Fruit fly (Drosophila melanogaster) whole organism, embryonic: ENCODE data around the gene CG13690.

ENCODE experiments used
- CG10543 ChIP-seq: fragments of 200-800 bp; sonication (Bioruptor generic); optimal IDR thresholded peaks from 3 replicates; lab custom pipeline; 2017; ENCODE audit warnings: missing biosample characterization, mild to moderate bottlenecking, missing genetic modification characterization, moderate library complexity
- CG12769 ChIP-seq: fragments of 200-800 bp; sonication (Bioruptor generic); optimal IDR thresholded peaks from 2 replicates; lab custom pipeline; 2019; ENCODE audit warnings: missing biosample characterization, mild to moderate bottlenecking, missing genetic modification characterization, moderate library complexity
- CG13424 ChIP-seq: fragments of 200-800 bp; sonication (Bioruptor generic); optimal IDR thresholded peaks from 2 replicates; lab custom pipeline; 2019; ENCODE audit warnings: missing biosample characterization, mild to moderate bottlenecking, missing genetic modification characterization, moderate library complexity
- CG15011 ChIP-seq: fragments of 200-800 bp; sonication (Bioruptor generic); optimal IDR thresholded peaks from 3 replicates; lab custom pipeline; 2018; ENCODE audit warnings: missing biosample characterization, mild to moderate bottlenecking, missing genetic modification characterization
- CG17359 ChIP-seq: fragments of 200-800 bp; sonication (Bioruptor generic); optimal IDR thresholded peaks from 3 replicates; lab custom pipeline; 2018; ENCODE audit warnings: missing biosample characterization, mild to moderate bottlenecking, missing genetic modification characterization, moderate library complexity
- CG17385 ChIP-seq: fragments of 200-800 bp; sonication (Bioruptor generic); optimal IDR thresholded peaks from 3 replicates; lab custom pipeline; 2018; ENCODE audit warnings: missing biosample characterization, mild to moderate bottlenecking, missing genetic modification characterization
- CG2202 ChIP-seq: fragments of 200-800 bp; sonication (Bioruptor generic); optimal IDR thresholded peaks from 2 replicates; lab custom pipeline; 2018; ENCODE audit warnings: missing biosample characterization, mild to moderate bottlenecking, missing genetic modification characterization
- CG30431 ChIP-seq: fragments of 200-800 bp; sonication (Bioruptor generic); optimal IDR thresholded peaks from 2 replicates; lab custom pipeline; 2017; ENCODE audit warnings: missing biosample characterization, missing genetic modification characterization
- CG31388 ChIP-seq: fragments of 200-800 bp; sonication (Bioruptor generic); optimal IDR thresholded peaks from 2 replicates; lab custom pipeline; 2016; ENCODE audit warnings: missing biosample characterization, missing genetic modification characterization
- CG4328 ChIP-seq: fragments of 200-800 bp; sonication (Bioruptor generic); optimal IDR thresholded peaks from 3 replicates; lab custom pipeline; 2017; ENCODE audit warnings: missing biosample characterization, missing genetic modification reagents, missing genetic modification characterization
- CG43689 ChIP-seq: fragments of 200-800 bp; sonication (Bioruptor generic); IDR thresholded peaks from 2 replicates; pipeline ENCODE4 v1.3.6; 2022; ENCODE audit warnings: missing biosample characterization, missing genetic modification characterization
- CG6175 ChIP-seq: fragments of 200-800 bp; sonication (Bioruptor generic); IDR thresholded peaks from 3 replicates; pipeline ENCODE4 v1.3.6; 2022; ENCODE audit warnings: missing biosample characterization, missing genetic modification characterization
- CG7745 ChIP-seq: fragments of 200-800 bp; sonication (Bioruptor generic); optimal IDR thresholded peaks from 2 replicates; lab custom pipeline; 2018; ENCODE audit warnings: missing biosample characterization, mild to moderate bottlenecking, missing genetic modification characterization, moderate library complexity
- CG8281 ChIP-seq: fragments of 200-800 bp; sonication (Bioruptor generic); optimal IDR thresholded peaks from 2 replicates; lab custom pipeline; 2018; ENCODE audit warnings: missing biosample characterization, mild to moderate bottlenecking, missing genetic modification characterization, moderate library complexity
- CHES-1-like ChIP-seq: fragments of 200-800 bp; sonication (Bioruptor generic); optimal IDR thresholded peaks from 2 replicates; lab custom pipeline; 2016; ENCODE audit warnings: missing biosample characterization, missing genetic modification characterization
- Dip3 ChIP-seq: fragments of 200-800 bp; sonication (Bioruptor generic); optimal IDR thresholded peaks from 3 replicates; lab custom pipeline; 2016; ENCODE audit warnings: missing biosample characterization, missing genetic modification characterization
- Dp ChIP-seq: fragments of 200-800 bp; sonication (Bioruptor generic); optimal IDR thresholded peaks from 2 replicates; lab custom pipeline; 2018; ENCODE audit warnings: missing biosample characterization, mild to moderate bottlenecking, missing genetic modification characterization, moderate library complexity
- HHEX ChIP-seq: fragments of 200-800 bp; sonication (Bioruptor generic); optimal IDR thresholded peaks from 3 replicates; lab custom pipeline; 2017; ENCODE audit warnings: missing biosample characterization, mild to moderate bottlenecking, missing genetic modification characterization, missing genetic modification reagents
- HLH3B ChIP-seq: fragments of 200-800 bp; sonication (Bioruptor generic); IDR thresholded peaks from 2 replicates; pipeline ENCODE4 v1.3.6; 2022; ENCODE audit warnings: missing biosample characterization, missing genetic modification characterization
- Hey ChIP-seq: fragments of 200-800 bp; sonication (Bioruptor generic); optimal IDR thresholded peaks from 3 replicates; lab custom pipeline; 2018; ENCODE audit warnings: missing biosample characterization, mild to moderate bottlenecking, missing genetic modification characterization
- Hmx ChIP-seq: fragments of 200-800 bp; sonication (Bioruptor generic); optimal IDR thresholded peaks from 2 replicates; lab custom pipeline; 2016; ENCODE audit warnings: missing biosample characterization, missing genetic modification characterization
- Hr78 ChIP-seq, 2 experiments: fragments of 200-800 bp in 1 of 2; fragments of >200 bp in 1 of 2; sonication (Bioruptor generic) in 1 of 2; optimal IDR thresholded peaks; 2 replicates each; lab custom pipeline; 2017 to 2019; ENCODE audit warnings: missing biosample characterization in 2 of 2, missing genetic modification characterization in 2 of 2, mild to moderate bottlenecking in 1 of 2, moderate library complexity in 1 of 2
- Poxn ChIP-seq: fragments of 200-800 bp; sonication (Bioruptor generic); IDR thresholded peaks from 2 replicates; pipeline ENCODE4 v1.3.6; 2022; ENCODE audit warnings: missing biosample characterization, missing genetic modification characterization
- Scr ChIP-seq: fragments of 200-800 bp; sonication (Bioruptor generic); IDR thresholded peaks from 2 replicates; pipeline ENCODE4 v1.3.6; 2022; ENCODE audit warnings: missing biosample characterization, missing genetic modification characterization; ENCODE audit not compliant: partially characterized antibody
- Sin3A ChIP-seq: fragments of >200 bp; optimal IDR thresholded peaks from 2 replicates; lab custom pipeline; 2018
- Tbp ChIP-seq: fragments of >200 bp; optimal IDR thresholded peaks from 2 replicates; lab custom pipeline; 2018; ENCODE audit warnings: missing biosample characterization, missing genetic modification characterization
- Vsx1 ChIP-seq: fragments of 200-800 bp; sonication (Bioruptor generic); optimal IDR thresholded peaks from 2 replicates; lab custom pipeline; 2017; ENCODE audit warnings: missing biosample characterization, mild to moderate bottlenecking, missing genetic modification characterization, missing genetic modification reagents
- abd-A ChIP-seq: fragments of 200-800 bp; sonication (Bioruptor generic); optimal IDR thresholded peaks from 3 replicates; lab custom pipeline; 2019; ENCODE audit warnings: missing biosample characterization, mild to moderate bottlenecking, missing genetic modification characterization, moderate library complexity
- crol ChIP-seq: fragments of 200-800 bp; sonication (Bioruptor generic); IDR thresholded peaks from 2 replicates; pipeline ENCODE4 v1.3.6; 2022; ENCODE audit warnings: missing biosample characterization, missing genetic modification characterization
- dm ChIP-seq: fragments of 200-800 bp; sonication (Bioruptor generic); optimal IDR thresholded peaks from 3 replicates; lab custom pipeline; 2016; ENCODE audit warnings: missing biosample characterization, missing genetic modification characterization
- dmrt99B ChIP-seq: fragments of 200-800 bp; sonication (Bioruptor generic); optimal IDR thresholded peaks from 2 replicates; lab custom pipeline; 2018; ENCODE audit warnings: missing biosample characterization, mild to moderate bottlenecking, missing genetic modification characterization, moderate library complexity
- fu2 ChIP-seq: fragments of 200-800 bp; sonication (Bioruptor generic); optimal IDR thresholded peaks from 2 replicates; lab custom pipeline; 2016; ENCODE audit warnings: missing biosample characterization, missing genetic modification characterization
- gem ChIP-seq: fragments of 200-800 bp; sonication (Bioruptor generic); optimal IDR thresholded peaks from 2 replicates; lab custom pipeline; 2019; ENCODE audit warnings: missing biosample characterization, mild to moderate bottlenecking, missing genetic modification characterization, moderate library complexity
- grn ChIP-seq: fragments of 200-800 bp; sonication (Bioruptor generic); optimal IDR thresholded peaks from 3 replicates; lab custom pipeline; 2017; ENCODE audit warnings: missing biosample characterization, missing genetic modification characterization
- mirr ChIP-seq: fragments of 200-800 bp; sonication (Bioruptor generic); optimal IDR thresholded peaks from 3 replicates; lab custom pipeline; 2018; ENCODE audit warnings: missing biosample characterization, mild to moderate bottlenecking, missing genetic modification characterization
- stwl ChIP-seq: fragments of 200-800 bp; sonication (Bioruptor generic); optimal IDR thresholded peaks from 3 replicates; lab custom pipeline; 2018; ENCODE audit warnings: missing biosample characterization, mild to moderate bottlenecking, missing genetic modification characterization, moderate library complexity
- sug ChIP-seq: fragments of 200-800 bp; optimal IDR thresholded peaks from 2 replicates; lab custom pipeline; 2019; ENCODE audit warnings: missing biosample characterization, mild to moderate bottlenecking, missing genetic modification characterization, moderate library complexity
- vvl ChIP-seq: fragments of 200-800 bp; sonication (Bioruptor generic); IDR thresholded peaks from 2 replicates; pipeline ENCODE4 v1.3.6; 2022; ENCODE audit warnings: missing biosample characterization, missing genetic modification characterization
- wek ChIP-seq: fragments of 200-800 bp; sonication (Bioruptor generic); optimal IDR thresholded peaks from 3 replicates; lab custom pipeline; 2018; ENCODE audit warnings: missing biosample characterization, mild to moderate bottlenecking, missing genetic modification characterization, moderate library complexity
- z ChIP-seq: fragments of 200-800 bp; sonication (Bioruptor generic); IDR thresholded peaks from 3 replicates; pipeline ENCODE4 v1.3.6; 2022; ENCODE audit warnings: missing biosample characterization, missing genetic modification characterization

The CG13690 gene

DNA sequence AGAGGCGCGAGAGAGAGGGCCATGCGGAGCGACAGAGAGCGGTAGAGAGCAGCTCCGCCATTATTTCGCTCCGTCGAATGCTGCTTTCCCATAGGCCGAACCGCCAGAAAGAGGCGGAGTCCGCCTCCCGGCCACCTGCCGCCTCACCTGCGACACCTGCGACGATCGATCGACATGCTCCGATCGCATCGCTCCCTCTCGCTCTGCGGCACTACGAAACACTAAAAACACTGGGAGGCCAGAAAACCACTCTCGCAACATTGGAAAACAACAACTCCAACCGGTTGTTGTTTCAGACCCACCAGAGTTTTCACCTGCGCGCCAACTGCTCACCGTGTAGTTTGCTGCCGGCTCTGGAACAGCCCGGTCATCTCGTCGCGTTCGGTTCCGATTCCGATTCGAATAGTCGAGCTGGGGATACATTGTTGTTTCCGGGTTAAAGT, 41.7 kb downstream of the CG13690 start, which contains the start of gene al (continued):
- TF ChIP-seq Dip3 (GFP tag; lab: Kevin White, UChicago) (no peak), wek (GFP tag; lab: Kevin White, UChicago) (no peak), HLH3B (GFP tag; lab: Robert Waterston, UW) (no peak), Sin3A (lab: Kevin White, UChicago) (no peak), CG6175 (GFP tag; lab: Robert Waterston, UW) (peak; percentile 35; the same call in 1 of the 3 replicates), Dp (GFP tag; lab: Kevin White, UChicago) (no peak), abd-A (tag; lab: Kevin White, UChicago) (peak; percentile 48), Hmx (no peak), CG43689 (GFP tag; lab: Robert Waterston, UW) (no peak), CG10543 (GFP tag; lab: Kevin White, UChicago) (peak; percentile 49), Scr (GFP tag; lab: Robert Waterston, UW) (0 out of 2 replicates have a peak, but pooled peaks have one; percentile 21), mirr (GFP tag; lab: Kevin White, UChicago) (peak; percentile 10), gem (no peak), CG12769 (peak; percentile 37), dmrt99B (no peak), CG31388 (GFP tag; lab: Kevin White, UChicago) (no peak), CG17359 (tag; lab: Kevin White, UChicago) (no peak), Tbp (GFP tag; lab: Kevin White, UChicago) (no peak), HHEX (GFP tag; lab: Kevin White, UChicago) (no peak), crol (GFP tag; lab: Robert Waterston, UW) (peak; percentile 95), Hr78 (GFP tag; optimal IDR thresholded peaks at IDR 0.05; lab: Kevin White, UChicago) (peak in 1 of 2 experiments; percentile 12), CG7745 (tag; lab: Kevin White, UChicago) (no peak), CG17385 (no peak), z (GFP tag; lab: Robert Waterston, UW) (0 out of 3 replicates have a peak, but pooled peaks have one; percentile 46)

DNA sequence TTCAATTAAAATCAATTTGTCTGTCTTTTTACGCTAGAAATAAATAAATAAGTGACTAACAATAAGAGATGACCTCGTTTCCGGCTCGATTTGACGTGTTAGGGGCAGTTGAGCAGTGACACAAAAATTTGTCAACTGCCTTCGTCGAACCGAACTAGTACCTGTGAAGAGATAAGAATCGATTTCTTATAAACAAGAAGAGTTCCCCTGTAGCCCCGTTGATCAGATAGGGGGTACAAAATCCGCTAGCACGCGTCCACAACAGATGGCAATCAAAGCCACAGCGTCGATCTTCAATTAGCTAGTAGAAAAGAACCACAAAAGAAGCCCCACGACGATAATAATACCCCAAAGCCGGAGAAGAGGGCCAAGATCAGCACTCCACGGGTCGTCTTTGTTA, 47.7 kb downstream of the CG13690 start:
- TF ChIP-seq fu2 (no peak), sug (tag; lab: Kevin White, UChicago) (peak; percentile 21), CG15011 (GFP tag; lab: Kevin White, UChicago) (no peak), Hey (tag; lab: Kevin White, UChicago) (peak; percentile 37), CG4328 (GFP tag; lab: Kevin White, UChicago) (no peak), grn (GFP tag; lab: Kevin White, UChicago) (peak; percentile 94), vvl (GFP tag; lab: Robert Waterston, UW) (no peak), CG8281 (no peak), stwl (no peak), Vsx1 (GFP tag; lab: Kevin White, UChicago) (peak; percentile 21), CG13424 (tag; lab: Kevin White, UChicago) (no peak), CHES-1-like (no peak), dm (GFP tag; lab: Kevin White, UChicago) (no peak), CG30431 (GFP tag; lab: Kevin White, UChicago) (no peak), Poxn (GFP tag; lab: Robert Waterston, UW) (no peak), CG2202 (no peak)
